Fruit fly (Drosophila melanogaster) whole organism: ENCODE data around the gene CG5618.

Experiments
- CG8478 ChIP-seq: fragments of >200 bp; optimal IDR thresholded peaks from 2 replicates; lab custom pipeline; 2018; ENCODE audit warnings: inconsistent platforms
- Dll ChIP-seq: fragments of >200 bp; optimal IDR thresholded peaks from 2 replicates; lab custom pipeline; 2017
- EcR ChIP-seq, 2 experiments: fragments of >200 bp; optimal IDR thresholded peaks; 2 replicates each; lab custom pipeline; 2017; ENCODE audit warnings: missing biosample characterization in 2 of 2, missing genetic modification characterization in 2 of 2, missing genetic modification reagents in 2 of 2
- pan ChIP-seq: fragments of >200 bp; optimal IDR thresholded peaks from 2 replicates; lab custom pipeline; 2017
- psq ChIP-seq: fragments of >200 bp; optimal IDR thresholded peaks from 2 replicates; lab custom pipeline; 2017
- usp ChIP-seq: fragments of >200 bp; optimal IDR thresholded peaks from 2 replicates; lab custom pipeline; 2017; ENCODE audit warnings: missing biosample characterization, missing genetic modification characterization, mixed read lengths

- no peak for TF ChIP-seq pan (lab: Kevin White, UChicago)
- TF ChIP-seq CG8478: no peak
- no peak for TF ChIP-seq usp (GFP tag; lab: Kevin White, UChicago)
- TF ChIP-seq Dll (lab: Kevin White, UChicago): no peak
- no peak for TF ChIP-seq psq (lab: Kevin White, UChicago)
- no peak for TF ChIP-seq EcR (GFP tag; optimal IDR thresholded peaks at IDR 0.05; lab: Kevin White, UChicago)
Observed at dm6 chr3L:20400515-20400914, 47.3 kb downstream of the CG5618 start.
